Worm (Caenorhabditis elegans) whole organism, L1 larva: Measurements from ENCODE around the gene ugt-50.

Experiments used
- C04F5.9 ChIP-seq: sonication (generic microtip); optimal IDR thresholded peaks from 2 replicates; lab custom pipeline; 2016; ENCODE audit warnings: missing genetic modification characterization, missing compliant biosample characterization
- Y116A8C.19 ChIP-seq: sonication (generic microtip); optimal IDR thresholded peaks from 2 replicates; lab custom pipeline; 2016; ENCODE audit warnings: missing compliant biosample characterization, missing genetic modification characterization, borderline replicate concordance
- alr-1 ChIP-seq: fragments of 200-800 bp; sonication (Bioruptor generic); optimal IDR thresholded peaks from 2 replicates; lab custom pipeline; 2018; ENCODE audit warnings: borderline replicate concordance, mild to moderate bottlenecking, missing genetic modification characterization, missing compliant biosample characterization
- aly-2 ChIP-seq: fragments of 150-350 bp; optimal IDR thresholded peaks from 2 replicates; lab custom pipeline; 2014; ENCODE audit warnings: missing biosample characterization, missing genetic modification characterization
- ama-1 ChIP-seq: fragments of 150-350 bp; optimal IDR thresholded peaks from 2 replicates; lab custom pipeline; 2014
- ceh-63 ChIP-seq: fragments of 200-800 bp; sonication (Bioruptor generic); optimal IDR thresholded peaks from 2 replicates; lab custom pipeline; 2018; ENCODE audit warnings: mild to moderate bottlenecking, missing genetic modification characterization, missing compliant biosample characterization
- ceh-8 ChIP-seq: fragments of 200-800 bp; sonication (Bioruptor generic); optimal IDR thresholded peaks from 2 replicates; lab custom pipeline; 2018; ENCODE audit warnings: mild to moderate bottlenecking, missing genetic modification characterization, moderate library complexity, missing compliant biosample characterization
- ceh-82 ChIP-seq, 3 experiments: fragments of 150-350 bp in 1 of 3; sonication (generic microtip) in 2 of 3; optimal IDR thresholded peaks; 2 replicates each; lab custom pipeline; 2014 to 2017; ENCODE audit warnings: missing biosample characterization in 3 of 3, missing genetic modification characterization in 3 of 3
- ceh-88 ChIP-seq: fragments of 200-800 bp; sonication (Bioruptor generic); IDR thresholded peaks from 2 replicates; pipeline ENCODE4 v1.3.6; 2022; ENCODE audit warnings: missing genetic modification characterization, missing compliant biosample characterization
- dsc-1 ChIP-seq: sonication (generic microtip); optimal IDR thresholded peaks from 2 replicates; lab custom pipeline; 2016; ENCODE audit warnings: mild to moderate bottlenecking, missing genetic modification characterization, missing compliant biosample characterization
- efl-1 ChIP-seq, 4 experiments: fragments of 150-350 bp; optimal IDR thresholded peaks in 3 of 4; peaks in 1 of 4; 1 replicate in 1 of 4; 2 replicates in 3 of 4; lab custom pipeline; 2014; ENCODE audit warnings: missing biosample characterization in 2 of 4, missing genetic modification characterization in 2 of 4, missing genetic modification reagents in 2 of 4
- efl-3 ChIP-seq: fragments of 200-800 bp; sonication (Bioruptor generic); optimal IDR thresholded peaks from 2 replicates; lab custom pipeline; 2018; ENCODE audit warnings: mild to moderate bottlenecking, missing genetic modification characterization, missing compliant biosample characterization
- egl-27 ChIP-seq, 2 experiments: fragments of 150-350 bp in 1 of 2; sonication (generic microtip); optimal IDR thresholded peaks; 3 replicates each; lab custom pipeline; 2017 to 2018; ENCODE audit warnings: missing biosample characterization in 2 of 2, missing genetic modification characterization in 2 of 2, missing genetic modification reagents in 2 of 2
- elt-2 ChIP-seq: sonication (generic microtip); optimal IDR thresholded peaks from 2 replicates; lab custom pipeline; 2016; ENCODE audit warnings: missing genetic modification characterization, mild to moderate bottlenecking, inconsistent platforms, missing compliant biosample characterization, missing genetic modification reagents
- elt-3 ChIP-seq, 6 experiments: fragments of 150-350 bp in 1 of 6; sonication (generic microtip); optimal IDR thresholded peaks; 2 replicates each; lab custom pipeline; 2017 to 2018; ENCODE audit warnings: missing biosample characterization in 6 of 6, missing genetic modification characterization in 6 of 6, inconsistent platforms in 1 of 6
- fkh-4 ChIP-seq: sonication (generic microtip); optimal IDR thresholded peaks from 2 replicates; lab custom pipeline; 2016; ENCODE audit warnings: missing compliant biosample characterization, missing genetic modification characterization, borderline replicate concordance
- fkh-8 ChIP-seq: sonication (generic microtip); optimal IDR thresholded peaks from 2 replicates; lab custom pipeline; 2016; ENCODE audit warnings: mild to moderate bottlenecking, missing genetic modification characterization, missing compliant biosample characterization
- grh-1 ChIP-seq: fragments of 200-800 bp; sonication (Bioruptor generic); IDR thresholded peaks from 2 replicates; pipeline ENCODE4 v1.3.6; 2022; ENCODE audit warnings: missing genetic modification reagents, missing genetic modification characterization, missing compliant biosample characterization
- hpl-2 ChIP-seq: fragments of 150-350 bp; optimal IDR thresholded peaks from 2 replicates; lab custom pipeline; 2014; ENCODE audit warnings: missing biosample characterization, missing genetic modification reagents, missing genetic modification characterization
- irx-1 ChIP-seq: sonication (generic microtip); optimal IDR thresholded peaks from 2 replicates; lab custom pipeline; 2016; ENCODE audit warnings: missing genetic modification characterization, missing compliant biosample characterization
- isw-1 ChIP-seq: fragments of 200-800 bp; sonication (Bioruptor generic); IDR thresholded peaks from 2 replicates; pipeline ENCODE4 v1.3.6; 2022; ENCODE audit warnings: missing genetic modification characterization, missing compliant biosample characterization
- jun-1 ChIP-seq: fragments of 150-350 bp; optimal IDR thresholded peaks from 2 replicates; lab custom pipeline; 2014; ENCODE audit warnings: missing biosample characterization, missing genetic modification reagents, missing genetic modification characterization
- lin-13 ChIP-seq: fragments of 150-350 bp; optimal IDR thresholded peaks from 2 replicates; lab custom pipeline; 2014; ENCODE audit warnings: missing biosample characterization, missing genetic modification reagents, missing genetic modification characterization
- lin-14 ChIP-seq: fragments of 200-800 bp; sonication (Bioruptor generic); optimal IDR thresholded peaks from 2 replicates; lab custom pipeline; 2018; ENCODE audit warnings: mild to moderate bottlenecking, missing genetic modification characterization, moderate library complexity, missing compliant biosample characterization
- lin-35 ChIP-seq, 2 experiments: fragments of 150-350 bp; optimal IDR thresholded peaks; 2 replicates each; lab custom pipeline; 2014; ENCODE audit warnings: missing biosample characterization in 2 of 2, missing genetic modification characterization in 2 of 2, missing genetic modification reagents in 2 of 2
- lin-39 ChIP-seq: fragments of 150-350 bp; optimal IDR thresholded peaks from 2 replicates; lab custom pipeline; 2014; ENCODE audit warnings: missing biosample characterization, missing genetic modification reagents, missing genetic modification characterization
- mab-9 ChIP-seq: fragments of 200-800 bp; sonication (Bioruptor generic); IDR thresholded peaks from 2 replicates; pipeline ENCODE4 v1.3.6; 2022; ENCODE audit warnings: missing genetic modification reagents, missing genetic modification characterization, missing compliant biosample characterization
- mdl-1 ChIP-seq, 2 experiments: fragments of 150-350 bp; optimal IDR thresholded peaks; 2 replicates each; lab custom pipeline; 2014 to 2017; ENCODE audit warnings: missing biosample characterization in 2 of 2, missing genetic modification characterization in 2 of 2, inconsistent platforms in 1 of 2
- mef-2 ChIP-seq: fragments of 150-350 bp; optimal IDR thresholded peaks from 2 replicates; lab custom pipeline; 2014; ENCODE audit warnings: missing biosample characterization, missing genetic modification characterization
- mep-1 ChIP-seq: fragments of 150-350 bp; optimal IDR thresholded peaks from 2 replicates; lab custom pipeline; 2014; ENCODE audit warnings: missing biosample characterization, missing genetic modification characterization
- nhr-11 ChIP-seq: fragments of 150-350 bp; optimal IDR thresholded peaks from 2 replicates; lab custom pipeline; 2014; ENCODE audit warnings: missing biosample characterization, missing genetic modification characterization
- nhr-19 ChIP-seq: fragments of 200-800 bp; sonication (Bioruptor generic); conservative IDR thresholded peaks from 2 replicates; pipeline ENCODE4 v1.3.6; 2022; ENCODE audit warnings: missing genetic modification characterization, missing compliant biosample characterization
- nhr-237 ChIP-seq: fragments of 150-350 bp; optimal IDR thresholded peaks from 2 replicates; lab custom pipeline; 2014; ENCODE audit warnings: missing biosample characterization, missing genetic modification characterization
- nhr-28 ChIP-seq: fragments of 150-350 bp; optimal IDR thresholded peaks from 2 replicates; lab custom pipeline; 2014; ENCODE audit warnings: missing biosample characterization, missing genetic modification characterization
- nhr-47 ChIP-seq: sonication (generic microtip); optimal IDR thresholded peaks from 2 replicates; lab custom pipeline; 2016; ENCODE audit warnings: mild to moderate bottlenecking, missing genetic modification characterization, moderate library complexity, missing compliant biosample characterization
- nhr-76 ChIP-seq: sonication (generic microtip); optimal IDR thresholded peaks from 2 replicates; lab custom pipeline; 2017; ENCODE audit warnings: missing biosample characterization, missing genetic modification characterization
- nhr-77 ChIP-seq: fragments of 150-350 bp; optimal IDR thresholded peaks from 2 replicates; lab custom pipeline; 2014; ENCODE audit warnings: missing biosample characterization, missing genetic modification characterization
- nhr-84 ChIP-seq: sonication (generic microtip); optimal IDR thresholded peaks from 2 replicates; lab custom pipeline; 2017; ENCODE audit warnings: missing biosample characterization, missing genetic modification characterization
- nhr-85 ChIP-seq: sonication (generic microtip); peaks from one replicate; lab custom pipeline; 2016; ENCODE audit warnings: missing genetic modification characterization, inconsistent platforms, missing compliant biosample characterization
- rnt-1 ChIP-seq: sonication (generic microtip); optimal IDR thresholded peaks from 2 replicates; lab custom pipeline; 2016; ENCODE audit warnings: mild to moderate bottlenecking, missing genetic modification characterization, moderate library complexity, missing compliant biosample characterization
- skn-1 ChIP-seq: fragments of 150-350 bp; optimal IDR thresholded peaks from 2 replicates; lab custom pipeline; 2014; ENCODE audit warnings: missing biosample characterization, missing genetic modification characterization
- tbx-2 ChIP-seq: sonication (generic microtip); optimal IDR thresholded peaks from 2 replicates; lab custom pipeline; 2016; ENCODE audit warnings: missing genetic modification characterization, missing compliant biosample characterization
- tlp-1 ChIP-seq: fragments of 150-350 bp; optimal IDR thresholded peaks from 2 replicates; lab custom pipeline; 2014; ENCODE audit warnings: missing biosample characterization, missing genetic modification characterization
- unc-130 ChIP-seq: fragments of 150-350 bp; optimal IDR thresholded peaks from 2 replicates; lab custom pipeline; 2017; ENCODE audit warnings: missing biosample characterization, missing genetic modification characterization, inconsistent platforms
- unc-62 ChIP-seq: fragments of 150-350 bp; optimal IDR thresholded peaks from 2 replicates; lab custom pipeline; 2014; ENCODE audit warnings: missing biosample characterization, missing genetic modification reagents, missing genetic modification characterization
- unc-86 ChIP-seq: sonication (generic microtip); optimal IDR thresholded peaks from 2 replicates; lab custom pipeline; 2016; ENCODE audit warnings: missing genetic modification characterization, missing compliant biosample characterization
- unc-98 ChIP-seq: fragments of 200-800 bp; sonication (Bioruptor generic); IDR thresholded peaks from 2 replicates; pipeline ENCODE4 v1.3.6; 2022; ENCODE audit warnings: missing genetic modification characterization, missing compliant biosample characterization
- vab-15 ChIP-seq: sonication (generic microtip); optimal IDR thresholded peaks from 2 replicates; lab custom pipeline; 2017; ENCODE audit warnings: missing genotype, mild to moderate bottlenecking, missing genetic modification characterization, missing compliant biosample characterization
- xbp-1 ChIP-seq: sonication (generic microtip); optimal IDR thresholded peaks from 2 replicates; lab custom pipeline; 2016; ENCODE audit warnings: missing genetic modification characterization, missing compliant biosample characterization
- zag-1 ChIP-seq: fragments of 150-350 bp; optimal IDR thresholded peaks from 2 replicates; lab custom pipeline; 2014; ENCODE audit warnings: missing biosample characterization, missing genetic modification characterization
- zip-4 ChIP-seq: fragments of 200-800 bp; sonication (Bioruptor generic); optimal IDR thresholded peaks from 2 replicates; lab custom pipeline; 2018; ENCODE audit warnings: mild to moderate bottlenecking, missing genetic modification characterization, moderate library complexity, missing compliant biosample characterization
- ztf-11 ChIP-seq, 2 experiments: sonication (generic microtip); optimal IDR thresholded peaks; 2 replicates each; lab custom pipeline; 2016 to 2017; ENCODE audit warnings: missing genetic modification characterization in 2 of 2, missing biosample characterization in 1 of 2, missing compliant biosample characterization in 1 of 2
- ztf-4 ChIP-seq: fragments of 150-350 bp; optimal IDR thresholded peaks from 2 replicates; lab custom pipeline; 2014; ENCODE audit warnings: missing biosample characterization, missing genetic modification characterization

ugt-50 gene

ce11 chrX:12670385-12670784 lies 21.0 kb upstream of the ugt-50 start (continued):
- TF ChIP-seq unc-62 (GFP tag; lab: Kevin White, UChicago) (no peak), Y116A8C.19 (tag; lab: Kevin White, UChicago) (no peak), mab-9 (GFP tag; lab: Robert Waterston, UW) (no peak), grh-1 (GFP tag; lab: Robert Waterston, UW) (no peak), nhr-28 (tag; lab: Kevin White, UChicago) (no peak), tbx-2 (peak; percentile 88), ceh-82 (tag; optimal IDR thresholded peaks at IDR 0.05; lab: Kevin White, UChicago) (peak; percentile 68 to 84 (median 71)), nhr-19 (GFP tag; lab: Robert Waterston, UW) (peak; percentile 61), ama-1 (lab: Kevin White, UChicago) (no peak), ceh-63 (no peak), nhr-76 (tag; lab: Kevin White, UChicago) (no peak), fkh-8 (tag; lab: Kevin White, UChicago) (peak; percentile 73), mef-2 (tag; lab: Kevin White, UChicago) (peak; percentile 17), nhr-84 (no peak), mdl-1 (tag; optimal IDR thresholded peaks at IDR 0.05; lab: Kevin White, UChicago) (peak in 1 of 2 experiments; percentile 82), nhr-85 (tag; lab: Kevin White, UChicago) (peak; percentile 92), lin-13 (GFP tag; lab: Kevin White, UChicago) (peak; percentile 29), jun-1 (tag; lab: Kevin White, UChicago) (peak; percentile 78), zip-4 (GFP tag; lab: Kevin White, UChicago) (peak; percentile 21), elt-3 (tag; optimal IDR thresholded peaks at IDR 0.05; lab: Kevin White, UChicago) (peak in 2 of 6 experiments; percentile 31 to 63), ztf-4 (tag; lab: Kevin White, UChicago) (peak; percentile 69), alr-1 (tag; lab: Kevin White, UChicago) (no peak), hpl-2 (GFP tag; lab: Kevin White, UChicago) (no peak), nhr-47 (tag; lab: Kevin White, UChicago) (peak; percentile 81), rnt-1 (tag; lab: Kevin White, UChicago) (peak; percentile 76), ceh-88 (GFP tag; lab: Robert Waterston, UW) (peak; percentile 31; the same call in 1 of the 2 replicates), nhr-77 (peak; percentile 60), nhr-237 (tag; lab: Kevin White, UChicago) (peak; percentile 81), lin-39 (tag; lab: Kevin White, UChicago) (no peak), tlp-1 (tag; lab: Kevin White, UChicago) (no peak), elt-2 (tag; lab: Kevin White, UChicago) (peak; percentile 3), irx-1 (peak; percentile 47), vab-15 (tag; lab: Kevin White, UChicago) (no peak), lin-35 (GFP tag; optimal IDR thresholded peaks at IDR 0.05; lab: Kevin White, UChicago) (peak; percentile 56 to 68), egl-27 (tag; optimal IDR thresholded peaks at IDR 0.05; lab: Kevin White, UChicago) (peak; percentile 10 to 78), unc-130 (tag; lab: Kevin White, UChicago) (no peak), zag-1 (no peak), xbp-1 (tag; lab: Kevin White, UChicago) (peak; percentile 62), efl-1 (optimal IDR thresholded peaks at IDR 0.05; lab: Kevin White, UChicago) (peak; percentile 47 to 76), efl-1 (GFP tag; optimal IDR thresholded peaks at IDR 0.05 in 1 of 2; lab: Kevin White, UChicago) (peak in 1 of 2 experiments; percentile 92), isw-1 (GFP tag; lab: Robert Waterston, UW) (peak; percentile 57), dsc-1 (peak; percentile 59), mep-1 (tag; lab: Kevin White, UChicago) (peak; percentile 92), C04F5.9 (no peak), ceh-8 (no peak), ztf-11 (tag; optimal IDR thresholded peaks at IDR 0.05; lab: Kevin White, UChicago) (no peak), efl-3 (GFP tag; lab: Kevin White, UChicago) (no peak), skn-1 (tag; lab: Kevin White, UChicago) (peak; percentile 84), unc-98 (no peak), nhr-11 (tag; lab: Kevin White, UChicago) (peak; percentile 18), aly-2 (tag; lab: Kevin White, UChicago) (no peak), unc-86 (tag; lab: Kevin White, UChicago) (peak; percentile 68), fkh-4 (tag; lab: Kevin White, UChicago) (no peak), lin-14 (GFP tag; lab: Kevin White, UChicago) (peak; percentile 97)
